Fruit fly (Drosophila melanogaster): ENCODE data around the gene Gr93b.
A peak's percentile ranks its signal among the peaks of the same experiment; 100 is the strongest.

Gr93b gene

dm6 chr3R:21853618-21854573 lies 10.3 kb upstream of the Gr93b start (continued):
- TF ChIP-seq nom (GFP tag; optimal IDR thresholded peaks at IDR 0.05) (peak; percentile 89), zfh2 (GFP tag; optimal IDR thresholded peaks at IDR 0.05) (peak; percentile 32), CG2120 (GFP tag; optimal IDR thresholded peaks at IDR 0.05) (peak; percentile 18), H15 (GFP tag; IDR thresholded peaks at IDR 0.05) (no peak), cg (GFP tag; optimal IDR thresholded peaks at IDR 0.05) (peak; percentile 96), CG10274 (GFP tag; optimal IDR thresholded peaks at IDR 0.05) (no peak), CG2875 (GFP tag; optimal IDR thresholded peaks at IDR 0.05) (no peak), CG17186 (GFP tag; optimal IDR thresholded peaks at IDR 0.05) (no peak), CG1529 (GFP tag; optimal IDR thresholded peaks at IDR 0.05) (no peak), gem (tag; optimal IDR thresholded peaks at IDR 0.05) (peak; percentile 7), otp (GFP tag; IDR thresholded peaks at IDR 0.05) (0 out of 3 replicates have a peak, but pooled peaks have one; percentile 51), Hey (tag; optimal IDR thresholded peaks at IDR 0.05) (peak; percentile 53), MTF-1 (GFP tag; optimal IDR thresholded peaks at IDR 0.05; ENCODE audit: borderline replicate concordance) (peak; percentile 15), CG8290 (GFP tag; optimal IDR thresholded peaks at IDR 0.05) (no peak), CG8290 (tag; optimal IDR thresholded peaks at IDR 0.05) (peak in 1 of 2 experiments; percentile 37), h (optimal IDR thresholded peaks at IDR 0.05) (no peak), sqz (GFP tag; optimal IDR thresholded peaks at IDR 0.05) (peak; percentile 86), CG7372 (GFP tag; IDR thresholded peaks at IDR 0.05) (no peak), CG13624 (GFP tag; optimal IDR thresholded peaks at IDR 0.05) (peak; percentile 89), Deaf1 (tag; optimal IDR thresholded peaks at IDR 0.05) (peak; percentile 55), ash1 (GFP tag; optimal IDR thresholded peaks at IDR 0.05) (peak; percentile 11), stc (GFP tag; IDR thresholded peaks at IDR 0.05) (peak; percentile 14; the same call in 1 of the 2 replicates), ssp (GFP tag; IDR thresholded peaks at IDR 0.05) (no peak), sug (tag; optimal IDR thresholded peaks at IDR 0.05) (peak; percentile 44), ERR (GFP tag; optimal IDR thresholded peaks at IDR 0.05) (peak; percentile 86), CG7745 (tag; optimal IDR thresholded peaks at IDR 0.05) (peak; percentile 9), row (GFP tag; IDR thresholded peaks at IDR 0.05) (0 out of 3 replicates have a peak, but pooled peaks have one; percentile 6), CHES-1-like (GFP tag; optimal IDR thresholded peaks at IDR 0.05) (peak; percentile 47), CG2712 (tag; optimal IDR thresholded peaks at IDR 0.05) (no peak), D19B (GFP tag; optimal IDR thresholded peaks at IDR 0.05) (peak; percentile 7), CG12391 (tag; optimal IDR thresholded peaks at IDR 0.05) (peak; percentile 12), CG9437 (GFP tag; optimal IDR thresholded peaks at IDR 0.05) (no peak), CG17385 (GFP tag; optimal IDR thresholded peaks at IDR 0.05) (peak; percentile 21), CG2199 (GFP tag; IDR thresholded peaks at IDR 0.05) (peak; percentile 79; the same call in 2 of the 3 replicates), oc (tag; optimal IDR thresholded peaks at IDR 0.05) (no peak), Fer1 (GFP tag; optimal IDR thresholded peaks at IDR 0.05) (peak; percentile 15), CG30403 (GFP tag; optimal IDR thresholded peaks at IDR 0.05) (no peak), so (GFP tag; IDR thresholded peaks at IDR 0.05) (peak; percentile 13; the same call in 1 of the 3 replicates), Myb (GFP tag; optimal IDR thresholded peaks at IDR 0.05) (no peak), onecut (GFP tag; IDR thresholded peaks at IDR 0.05) (peak; percentile 26; the same call in 1 of the 2 replicates), zen2 (GFP tag; IDR thresholded peaks at IDR 0.05; ENCODE audit: partially characterized antibody) (peak; percentile 73; the same call in 1 of the 3 replicates), scrt (GFP tag; optimal IDR thresholded peaks at IDR 0.05) (peak; percentile 19), Kr (GFP tag; optimal IDR thresholded peaks at IDR 0.05) (no peak), E2f2 (GFP tag; IDR thresholded peaks at IDR 0.05) (no peak; the same call in none of the 2 replicates), CG15601 (tag; optimal IDR thresholded peaks at IDR 0.05) (peak; percentile 58), sd (tag; optimal IDR thresholded peaks at IDR 0.05) (peak; percentile 63), CG18599 (GFP tag; optimal IDR thresholded peaks at IDR 0.05) (no peak), Xrp1 (GFP tag; IDR thresholded peaks at IDR 0.05) (peak; percentile 32; the same call in 1 of the 2 replicates)
